Fruit fly (Drosophila melanogaster) whole organism, embryonic: ENCODE results near the gene Sec15.

ENCODE experiments used
- CG10209 ChIP-seq: fragments of 200-800 bp; sonication (Bioruptor generic); optimal IDR thresholded peaks from 3 replicates; lab custom pipeline; 2017; ENCODE audit warnings: missing biosample characterization, mild to moderate bottlenecking, missing genetic modification characterization, missing genetic modification reagents
- CG10267 ChIP-seq: fragments of 200-800 bp; sonication (Bioruptor generic); optimal IDR thresholded peaks from 2 replicates; lab custom pipeline; 2018; ENCODE audit warnings: missing biosample characterization, mild to moderate bottlenecking, missing genetic modification characterization, moderate library complexity
- CG10274 ChIP-seq: fragments of 200-800 bp; sonication (Bioruptor generic); optimal IDR thresholded peaks from 3 replicates; lab custom pipeline; 2017; ENCODE audit warnings: missing biosample characterization, mild to moderate bottlenecking, missing genetic modification characterization
- CG10431 ChIP-seq: fragments of 200-800 bp; sonication (Bioruptor generic); optimal IDR thresholded peaks from 3 replicates; lab custom pipeline; 2018; ENCODE audit warnings: missing biosample characterization, mild to moderate bottlenecking, missing genetic modification characterization
- CG10565 ChIP-seq: fragments of 200-800 bp; sonication (Bioruptor generic); optimal IDR thresholded peaks from 3 replicates; lab custom pipeline; 2016; ENCODE audit warnings: missing biosample characterization, mild to moderate bottlenecking, missing genetic modification characterization
- CG11093 ChIP-seq: fragments of 200-800 bp; sonication (Bioruptor generic); IDR thresholded peaks from 3 replicates; pipeline ENCODE4 v1.3.6; 2022; ENCODE audit warnings: missing biosample characterization, missing genetic modification characterization
- CG13287 ChIP-seq: fragments of 200-800 bp; sonication (Bioruptor generic); IDR thresholded peaks from 2 replicates; pipeline ENCODE4 v1.3.6; 2022; ENCODE audit warnings: missing biosample characterization, missing genetic modification characterization; ENCODE audit not compliant: partially characterized antibody
- CG13624 ChIP-seq: fragments of 200-800 bp; sonication (Bioruptor generic); optimal IDR thresholded peaks from 2 replicates; lab custom pipeline; 2016; ENCODE audit warnings: missing biosample characterization, missing genetic modification characterization
- CG1647 ChIP-seq: fragments of 200-800 bp; sonication (Bioruptor generic); optimal IDR thresholded peaks from 3 replicates; lab custom pipeline; 2016; ENCODE audit warnings: missing biosample characterization, missing genetic modification characterization
- CG17328 ChIP-seq: fragments of 200-800 bp; sonication (Bioruptor generic); IDR thresholded peaks from 2 replicates; pipeline ENCODE4 v1.3.6; 2022; ENCODE audit warnings: missing biosample characterization, missing genetic modification characterization
- CG17361 ChIP-seq: fragments of 200-800 bp; sonication (Bioruptor generic); IDR thresholded peaks from 3 replicates; pipeline ENCODE4 v1.3.6; 2022; ENCODE audit warnings: missing biosample characterization, missing genetic modification characterization
- CG17912 ChIP-seq: fragments of 200-800 bp; sonication (Bioruptor generic); optimal IDR thresholded peaks from 2 replicates; lab custom pipeline; 2018; ENCODE audit warnings: missing biosample characterization, mild to moderate bottlenecking, missing genetic modification characterization
- CG18476 ChIP-seq: fragments of 200-800 bp; sonication (Bioruptor generic); optimal IDR thresholded peaks from 2 replicates; lab custom pipeline; 2016; ENCODE audit warnings: missing biosample characterization, mild to moderate bottlenecking, missing genetic modification characterization
- CG18764 ChIP-seq: fragments of 200-800 bp; sonication (Bioruptor generic); optimal IDR thresholded peaks from 3 replicates; lab custom pipeline; 2016; ENCODE audit warnings: missing biosample characterization, missing genetic modification characterization
- CG31441 ChIP-seq: fragments of 200-800 bp; sonication (Bioruptor generic); IDR thresholded peaks from 2 replicates; pipeline ENCODE4 v1.3.6; 2022; ENCODE audit warnings: missing biosample characterization, missing genetic modification characterization
- CG3995 ChIP-seq: fragments of 200-800 bp; sonication (Bioruptor generic); optimal IDR thresholded peaks from 3 replicates; lab custom pipeline; 2016; ENCODE audit warnings: missing biosample characterization, missing genetic modification characterization
- CG4328 ChIP-seq: fragments of 200-800 bp; sonication (Bioruptor generic); optimal IDR thresholded peaks from 3 replicates; lab custom pipeline; 2017; ENCODE audit warnings: missing biosample characterization, missing genetic modification reagents, missing genetic modification characterization
- CG43689 ChIP-seq: fragments of 200-800 bp; sonication (Bioruptor generic); IDR thresholded peaks from 2 replicates; pipeline ENCODE4 v1.3.6; 2022; ENCODE audit warnings: missing biosample characterization, missing genetic modification characterization
- CG5180 ChIP-seq: fragments of 200-800 bp; sonication (Bioruptor generic); optimal IDR thresholded peaks from 3 replicates; lab custom pipeline; 2017; ENCODE audit warnings: missing biosample characterization, missing genetic modification characterization, mild to moderate bottlenecking, moderate library complexity, missing genetic modification reagents
- CG6254 ChIP-seq: fragments of 200-800 bp; sonication (Bioruptor generic); optimal IDR thresholded peaks from 3 replicates; lab custom pipeline; 2017; ENCODE audit warnings: mild to moderate bottlenecking, missing biosample characterization, missing genetic modification reagents, missing genetic modification characterization
- CG7839 ChIP-seq: fragments of 200-800 bp; sonication (Bioruptor generic); optimal IDR thresholded peaks from 3 replicates; lab custom pipeline; 2018; ENCODE audit warnings: missing biosample characterization, mild to moderate bottlenecking, missing genetic modification characterization, moderate library complexity
- CG8388 ChIP-seq: fragments of 200-800 bp; sonication (Bioruptor generic); optimal IDR thresholded peaks from 2 replicates; lab custom pipeline; 2019; ENCODE audit warnings: missing biosample characterization, mild to moderate bottlenecking, missing genetic modification characterization, moderate library complexity
- CG8765 ChIP-seq: fragments of 200-800 bp; sonication (Bioruptor generic); IDR thresholded peaks from 2 replicates; pipeline ENCODE4 v1.3.6; 2022; ENCODE audit warnings: missing biosample characterization, missing genetic modification characterization
- CG8924 ChIP-seq: fragments of 200-800 bp; optimal IDR thresholded peaks from 3 replicates; lab custom pipeline; 2019; ENCODE audit warnings: missing biosample characterization, mild to moderate bottlenecking, missing genetic modification characterization, moderate library complexity
- CG9797 ChIP-seq: fragments of 200-800 bp; sonication (Bioruptor generic); optimal IDR thresholded peaks from 3 replicates; lab custom pipeline; 2018; ENCODE audit warnings: missing biosample characterization, mild to moderate bottlenecking, missing genetic modification characterization
- CG9932 ChIP-seq: fragments of 200-800 bp; sonication (Bioruptor generic); IDR thresholded peaks from 2 replicates; pipeline ENCODE4 v1.3.6; 2022; ENCODE audit warnings: missing biosample characterization, missing genetic modification characterization
- CkIIα-i1 ChIP-seq: fragments of 200-800 bp; sonication (Bioruptor generic); IDR thresholded peaks from 2 replicates; pipeline ENCODE4 v1.3.6; 2022; ENCODE audit warnings: missing biosample characterization, missing genetic modification characterization
- Fer1 ChIP-seq: fragments of 200-800 bp; sonication (Bioruptor generic); optimal IDR thresholded peaks from 2 replicates; lab custom pipeline; 2017; ENCODE audit warnings: missing biosample characterization, mild to moderate bottlenecking, missing genetic modification characterization
- H15 ChIP-seq: fragments of 200-800 bp; sonication (Bioruptor generic); IDR thresholded peaks from 3 replicates; pipeline ENCODE4 v1.3.6; 2022; ENCODE audit warnings: missing biosample characterization, missing genetic modification characterization
- HmgD ChIP-seq: fragments of 200-800 bp; sonication (Bioruptor generic); optimal IDR thresholded peaks from 3 replicates; lab custom pipeline; 2016; ENCODE audit warnings: missing biosample characterization, missing genetic modification characterization
- Hmx ChIP-seq: fragments of 200-800 bp; sonication (Bioruptor generic); optimal IDR thresholded peaks from 2 replicates; lab custom pipeline; 2016; ENCODE audit warnings: missing biosample characterization, missing genetic modification characterization
- Hr51 ChIP-seq, 2 experiments: fragments of 200-800 bp; sonication (Bioruptor generic); optimal IDR thresholded peaks; 2 replicates in 1 of 2; 3 replicates in 1 of 2; lab custom pipeline; 2016 to 2018; ENCODE audit warnings: missing biosample characterization in 2 of 2, missing genetic modification characterization in 2 of 2, mild to moderate bottlenecking in 1 of 2, moderate library complexity in 1 of 2
- Kr ChIP-seq: fragments of 200-800 bp; sonication (Bioruptor generic); optimal IDR thresholded peaks from 2 replicates; lab custom pipeline; 2017; ENCODE audit warnings: missing biosample characterization, mild to moderate bottlenecking, missing genetic modification characterization
- Lim3 ChIP-seq: fragments of 200-800 bp; sonication (Bioruptor generic); IDR thresholded peaks from 2 replicates; pipeline ENCODE4 v1.3.6; 2022; ENCODE audit warnings: missing biosample characterization, missing genetic modification characterization
- NK7.1 ChIP-seq: fragments of 200-800 bp; sonication (Bioruptor generic); optimal IDR thresholded peaks from 3 replicates; lab custom pipeline; 2016; ENCODE audit warnings: missing biosample characterization, missing genetic modification characterization
- Ptx1 ChIP-seq: fragments of 200-800 bp; sonication (Bioruptor generic); IDR thresholded peaks from 2 replicates; pipeline ENCODE4 v1.3.6; 2022; ENCODE audit warnings: missing biosample characterization, missing genetic modification characterization
- bowl ChIP-seq: fragments of 200-800 bp; sonication (Bioruptor generic); IDR thresholded peaks from 2 replicates; pipeline ENCODE4 v1.3.6; 2022; ENCODE audit warnings: missing biosample characterization, missing genetic modification characterization
- chinmo ChIP-seq: fragments of 200-800 bp; sonication (Bioruptor generic); IDR thresholded peaks from 4 replicates; pipeline ENCODE4 v1.3.6; 2022; ENCODE audit warnings: missing biosample characterization, missing genetic modification characterization; ENCODE audit not compliant: partially characterized antibody
- crol ChIP-seq: fragments of 200-800 bp; sonication (Bioruptor generic); IDR thresholded peaks from 2 replicates; pipeline ENCODE4 v1.3.6; 2022; ENCODE audit warnings: missing biosample characterization, missing genetic modification characterization
- da ChIP-seq: fragments of 200-800 bp; sonication (Bioruptor generic); optimal IDR thresholded peaks from 2 replicates; lab custom pipeline; 2016; ENCODE audit warnings: missing biosample characterization, missing genetic modification characterization
- esg ChIP-seq: fragments of 200-800 bp; sonication (Bioruptor generic); conservative IDR thresholded peaks from 2 replicates; pipeline ENCODE4 v1.3.6; 2022; ENCODE audit warnings: missing biosample characterization, missing genetic modification characterization
- gce ChIP-seq: fragments of 200-800 bp; sonication (Bioruptor generic); IDR thresholded peaks from 3 replicates; pipeline ENCODE4 v1.3.6; 2022; ENCODE audit warnings: missing biosample characterization, missing genetic modification characterization
- gsb ChIP-seq: fragments of 200-800 bp; sonication (Bioruptor generic); IDR thresholded peaks from 2 replicates; pipeline ENCODE4 v1.3.6; 2022; ENCODE audit warnings: missing biosample characterization, missing genetic modification characterization
- nau ChIP-seq: fragments of 200-800 bp; sonication (Bioruptor generic); optimal IDR thresholded peaks from 3 replicates; lab custom pipeline; 2017; ENCODE audit warnings: missing biosample characterization, mild to moderate bottlenecking, missing genetic modification characterization, missing genetic modification reagents
- sim ChIP-seq: fragments of 200-800 bp; sonication (Bioruptor generic); IDR thresholded peaks from 2 replicates; pipeline ENCODE4 v1.3.6; 2022; ENCODE audit warnings: missing biosample characterization, missing genetic modification characterization
- ssp ChIP-seq: fragments of 200-800 bp; sonication (Bioruptor generic); IDR thresholded peaks from 2 replicates; pipeline ENCODE4 v1.3.6; 2022; ENCODE audit warnings: missing biosample characterization, missing genetic modification characterization
- tgo ChIP-seq: fragments of 200-800 bp; sonication (Bioruptor generic); IDR thresholded peaks from 3 replicates; pipeline ENCODE4 v1.3.6; 2022; ENCODE audit warnings: missing biosample characterization, missing genetic modification characterization
- tll ChIP-seq, 2 experiments: fragments of 200-800 bp in 1 of 2; fragments of >200 bp in 1 of 2; sonication (Bioruptor generic) in 1 of 2; optimal IDR thresholded peaks; 2 replicates each; lab custom pipeline; 2017 to 2019; ENCODE audit warnings: missing biosample characterization in 2 of 2, missing genetic modification characterization in 2 of 2, mild to moderate bottlenecking in 1 of 2, moderate library complexity in 1 of 2
- usp ChIP-seq: fragments of >200 bp; optimal IDR thresholded peaks from 2 replicates; lab custom pipeline; 2017; ENCODE audit warnings: missing biosample characterization, missing genetic modification characterization
- vnd ChIP-seq: fragments of 200-800 bp; sonication (Bioruptor generic); IDR thresholded peaks from 3 replicates; pipeline ENCODE4 v1.3.6; 2022; ENCODE audit warnings: missing biosample characterization, missing genetic modification characterization; ENCODE audit not compliant: partially characterized antibody

Gene Sec15

DNA sequence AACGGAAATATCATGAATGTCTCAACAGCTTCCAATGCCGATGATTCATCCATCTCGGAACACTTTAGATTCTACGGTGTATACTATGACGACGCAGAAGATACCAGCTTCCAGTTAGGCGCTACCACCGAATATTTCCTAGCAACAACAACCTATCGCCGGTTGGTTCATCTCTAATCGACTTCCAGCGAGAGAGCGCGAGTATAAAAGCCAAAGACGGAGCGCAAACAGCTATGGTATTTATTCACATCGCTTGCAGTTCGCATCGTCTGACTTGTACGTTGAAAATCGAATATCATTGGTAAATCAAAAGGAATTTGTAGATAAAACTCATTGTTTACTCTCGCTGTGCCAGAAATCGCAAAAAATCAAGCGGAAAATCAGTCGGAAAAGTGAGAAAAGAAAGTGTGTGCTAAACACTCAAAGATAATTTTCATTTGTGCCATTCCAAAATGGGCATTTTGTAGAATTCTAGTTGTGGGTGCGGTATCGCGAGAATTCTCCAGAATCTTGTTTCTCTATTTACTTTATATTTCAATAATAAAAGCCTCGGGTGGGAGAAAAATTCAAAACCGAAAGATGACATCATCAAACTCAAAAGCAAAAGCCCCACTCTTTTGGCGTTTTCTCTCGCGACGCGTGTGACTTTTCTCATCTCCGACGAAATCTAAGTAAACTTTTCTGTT lies 42.6 kb downstream of the Sec15 start, which contains the start of gene AnxB9 (continued):
- TF ChIP-seq CG8765 (GFP tag; lab: Robert Waterston, UW) = no peak
- TF ChIP-seq CG9932 = peak; percentile 59
- peak; percentile 22 for TF ChIP-seq CG4328 (GFP tag; lab: Kevin White, UChicago)
- TF ChIP-seq Hmx = no peak
- TF ChIP-seq CG10267 (tag; lab: Kevin White, UChicago) = no peak
- no peak for TF ChIP-seq CG18764 (GFP tag; lab: Kevin White, UChicago)
- TF ChIP-seq CG11093 (GFP tag; lab: Robert Waterston, UW) = no peak
- TF ChIP-seq CG13624 (GFP tag; lab: Kevin White, UChicago) = peak; percentile 78
- TF ChIP-seq CG17328 (GFP tag; lab: Robert Waterston, UW) = peak; percentile 29; the same call in 1 of the 2 replicates
- 0 out of 2 replicates have a peak, but pooled peaks have one; percentile 23 for TF ChIP-seq bowl (GFP tag; lab: Robert Waterston, UW)
- TF ChIP-seq CG8924 (tag; lab: Kevin White, UChicago) = peak; percentile 19
- TF ChIP-seq crol (GFP tag; lab: Robert Waterston, UW) = no peak
- no peak for TF ChIP-seq H15 (GFP tag; lab: Robert Waterston, UW)
- TF ChIP-seq usp (GFP tag; lab: Kevin White, UChicago) = no peak
- TF ChIP-seq vnd = no peak
- peak; percentile 57 for TF ChIP-seq Fer1 (GFP tag; lab: Kevin White, UChicago)
- TF ChIP-seq CG31441 = no peak
- no peak for TF ChIP-seq Hr51 (GFP tag; optimal IDR thresholded peaks at IDR 0.05; lab: Kevin White, UChicago)
- no peak for TF ChIP-seq CG10565 (GFP tag; lab: Kevin White, UChicago)
- TF ChIP-seq HmgD = no peak
- TF ChIP-seq CG8388 (GFP tag; lab: Kevin White, UChicago) = no peak
- no peak for TF ChIP-seq gsb (GFP tag; lab: Robert Waterston, UW)
- no peak for TF ChIP-seq tll (GFP tag; optimal IDR thresholded peaks at IDR 0.05; lab: Kevin White, UChicago)
- peak; percentile 82; the same call in 3 of the 4 replicates for TF ChIP-seq chinmo
- no peak for TF ChIP-seq CG9797 (GFP tag; lab: Kevin White, UChicago)
- TF ChIP-seq CG6254 = no peak
- no peak for TF ChIP-seq gce (GFP tag; lab: Robert Waterston, UW)
- no peak for TF ChIP-seq CG10209 (GFP tag; lab: Kevin White, UChicago)
- no peak for TF ChIP-seq CkIIα-i1
- no peak for TF ChIP-seq CG18476 (GFP tag; lab: Kevin White, UChicago)
- no peak for TF ChIP-seq da (GFP tag; lab: Kevin White, UChicago)
- TF ChIP-seq esg (GFP tag; lab: Robert Waterston, UW) = no peak
- TF ChIP-seq CG5180 (GFP tag; lab: Kevin White, UChicago) = no peak
- no peak for TF ChIP-seq CG10274 (GFP tag; lab: Kevin White, UChicago)
- TF ChIP-seq nau (GFP tag; lab: Kevin White, UChicago) = peak; percentile 34
- TF ChIP-seq CG17912 = peak; percentile 42
- TF ChIP-seq Kr = no peak
- no peak for TF ChIP-seq CG43689 (GFP tag; lab: Robert Waterston, UW)
- TF ChIP-seq CG7839 (tag; lab: Kevin White, UChicago) = peak; percentile 15
- no peak for TF ChIP-seq sim (GFP tag; lab: Robert Waterston, UW)
- no peak for TF ChIP-seq CG1647 (GFP tag; lab: Kevin White, UChicago)
- no peak; the same call in 1 of the 2 replicates for TF ChIP-seq CG13287 (GFP tag; lab: Robert Waterston, UW)
- peak; percentile 10 for TF ChIP-seq NK7.1 (GFP tag; lab: Kevin White, UChicago)
- no peak; the same call in 2 of the 3 replicates for TF ChIP-seq tgo
- TF ChIP-seq CG10431 (GFP tag; lab: Kevin White, UChicago) = no peak
- no peak for TF ChIP-seq Ptx1
- TF ChIP-seq CG17361 (GFP tag; lab: Robert Waterston, UW) = no peak
- TF ChIP-seq Lim3 (GFP tag; lab: Robert Waterston, UW) = no peak
- TF ChIP-seq CG3995 = no peak
- no peak for TF ChIP-seq ssp (GFP tag; lab: Robert Waterston, UW)
